Fruit fly (Drosophila melanogaster): Measurements from ENCODE around the gene Eato.
A peak's percentile ranks its signal among the peaks of the same experiment; 100 is the strongest.

The Eato gene

DNA sequence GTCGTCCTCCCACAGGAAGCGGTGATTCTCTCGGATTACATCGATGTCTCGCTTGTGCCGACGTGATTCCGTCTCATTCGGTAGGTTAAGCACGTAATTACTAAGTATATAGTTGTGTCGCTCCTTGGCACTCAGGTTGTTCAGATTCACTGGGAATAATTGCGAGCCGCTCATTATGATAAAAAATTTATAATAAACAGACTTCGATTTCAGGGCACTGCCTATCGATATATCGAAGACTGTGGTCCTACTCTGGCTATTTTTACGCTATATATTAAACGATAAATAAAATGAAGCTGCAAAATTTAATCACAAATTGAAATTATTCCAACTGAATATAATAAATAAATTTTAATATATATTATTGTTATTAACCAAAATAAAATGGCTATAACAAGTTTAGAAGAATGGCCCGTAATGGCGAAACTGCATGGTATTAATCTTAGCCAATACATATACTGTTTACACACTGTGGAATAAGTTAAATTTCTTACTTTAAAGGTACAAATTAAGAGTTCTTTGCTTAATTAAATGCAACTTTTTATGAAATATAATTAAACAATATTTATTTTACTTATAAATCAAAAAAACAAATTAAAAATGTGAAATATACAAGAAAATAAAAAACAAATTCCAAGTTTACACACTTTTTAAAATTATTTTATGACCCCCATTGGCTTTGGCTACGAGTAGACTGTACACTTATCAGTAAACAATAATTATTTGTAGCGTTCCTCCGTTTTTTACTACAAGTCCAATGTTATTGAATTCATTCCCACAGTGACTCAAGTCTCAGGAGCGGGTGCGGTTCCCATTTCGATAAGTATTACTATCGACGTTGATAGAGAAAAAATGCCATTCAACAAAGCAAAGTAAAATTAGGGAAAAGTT is at the start of gene Eato:
TSS of gene Eato (plus strand) at position 821 of the 891 bp plus-strand sequence.
- TF ChIP-seq noc (tag; optimal IDR thresholded peaks at IDR 0.05) = no peak

DNA sequence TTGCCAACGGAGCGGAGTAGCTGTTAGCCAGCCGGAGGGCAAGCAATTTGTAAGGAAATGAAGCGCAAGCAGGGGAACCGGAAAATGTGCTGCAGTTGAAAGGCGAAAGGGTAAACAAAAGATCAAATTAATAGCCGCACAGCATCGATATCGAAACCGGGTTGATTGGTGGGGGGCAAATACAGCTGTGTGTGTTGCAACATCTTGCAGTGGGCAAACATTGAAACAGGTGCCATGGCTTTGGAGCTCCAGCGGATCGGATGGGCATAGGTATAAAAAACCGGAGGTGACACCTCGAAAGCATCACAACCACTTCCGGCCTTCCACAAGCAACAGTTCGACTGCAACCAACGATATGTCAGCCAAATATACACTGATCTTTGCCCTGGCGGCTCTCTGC is 48.0 kb upstream of the Eato start, which contains the start of gene nur:
TSS of gene nur (plus strand) at position 301 of the 400 bp plus-strand sequence.
- TF ChIP-seq noc (tag; optimal IDR thresholded peaks at IDR 0.05) = no peak

- TF ChIP-seq noc (tag; optimal IDR thresholded peaks at IDR 0.05) = no peak
Observed at dm6 chr2L:13746652-13747051, 37.2 kb upstream of the Eato start, which contains the start of gene TM9SF4. Gene TM9SF4, plus strand, starts transcription at chr2L:13746952.

- TF ChIP-seq noc (tag; optimal IDR thresholded peaks at IDR 0.05) = no peak
Observed at dm6 chr2L:13763144-13763543, 20.7 kb upstream of the Eato start.

- TF ChIP-seq noc (tag; optimal IDR thresholded peaks at IDR 0.05) = no peak
Observed at dm6 chr2L:13770884-13771283, 13.0 kb upstream of the Eato start.

DNA sequence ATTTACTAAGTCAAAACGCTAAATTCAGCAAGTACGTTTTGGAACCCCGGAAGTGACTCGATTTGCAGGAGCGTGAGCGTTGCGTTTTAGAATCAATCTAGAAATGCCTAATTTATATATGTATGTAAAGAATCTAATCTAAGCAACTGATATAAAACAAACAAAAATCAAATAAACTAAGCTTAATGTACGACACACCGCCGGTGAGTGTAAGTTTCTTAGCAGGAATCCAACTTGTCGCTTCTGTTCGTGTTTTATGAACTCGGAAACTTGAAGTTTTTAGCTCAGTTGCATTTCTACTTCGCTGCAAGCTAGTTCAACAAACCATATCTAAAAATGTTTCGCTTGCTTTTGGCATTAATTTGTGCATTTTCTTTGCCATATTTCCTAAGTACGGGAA is 10.2 kb upstream of the Eato start, which contains the start of gene CG43376:
TSS of gene CG43376 (plus strand) at position 301 of the 400 bp plus-strand sequence.
- no peak for TF ChIP-seq noc (tag; optimal IDR thresholded peaks at IDR 0.05)

DNA sequence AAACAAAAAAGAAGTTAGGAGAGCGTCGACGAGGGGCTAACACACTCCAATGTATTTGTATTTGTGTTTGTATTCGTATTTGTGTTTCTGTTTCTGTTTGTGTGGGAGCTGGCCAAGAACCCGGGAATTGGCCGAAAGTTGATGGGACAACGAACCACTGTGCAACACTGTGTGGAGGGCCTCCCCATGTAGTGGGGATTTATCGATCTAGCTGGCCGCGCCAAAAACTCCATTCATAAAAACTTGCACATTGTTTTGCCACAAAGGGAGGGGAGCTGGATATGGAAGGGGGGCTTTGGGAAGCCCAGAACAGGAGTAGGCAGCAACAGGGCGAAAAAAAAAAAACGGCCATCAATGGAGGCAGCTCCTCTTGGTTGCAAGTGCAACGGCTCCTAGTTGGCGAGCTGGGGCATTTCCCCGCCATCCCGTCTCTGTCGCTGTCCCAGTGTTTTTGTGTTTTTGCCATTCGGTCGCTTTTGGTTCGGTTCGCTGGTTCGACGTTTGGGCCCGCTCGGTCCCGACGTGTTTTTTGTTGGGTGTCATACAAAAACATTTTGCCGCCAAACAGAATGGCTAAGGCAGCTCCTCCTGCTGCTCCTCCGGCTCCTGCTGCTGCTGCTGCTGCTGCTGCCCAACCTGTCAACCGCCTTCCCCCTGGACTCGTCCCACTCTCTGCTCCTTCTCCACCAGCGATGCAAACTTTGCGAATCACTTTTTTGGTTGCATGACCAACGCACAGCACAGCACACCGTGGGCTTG is 6.8 kb upstream of the Eato start:
- no peak for TF ChIP-seq noc (tag; optimal IDR thresholded peaks at IDR 0.05)

DNA sequence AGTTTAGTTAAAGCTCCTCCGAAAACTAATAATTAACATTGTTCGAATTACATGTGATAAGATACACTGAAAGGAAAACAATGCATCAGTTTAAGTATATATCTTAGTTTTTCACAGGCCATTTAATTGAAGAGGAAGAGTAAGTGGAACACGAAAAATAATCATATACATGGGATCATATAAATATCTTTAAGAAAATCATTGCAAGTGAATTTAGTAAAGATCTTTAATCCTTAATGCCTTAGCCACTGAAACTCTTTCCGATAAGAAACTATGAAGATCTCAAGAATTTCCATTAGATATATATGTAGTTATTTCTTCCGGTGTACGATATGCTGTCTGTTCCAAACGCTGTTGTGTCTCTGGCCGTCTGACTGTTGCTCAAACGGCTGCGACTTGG is 5.2 kb upstream of the Eato start:
- TF ChIP-seq noc (tag; optimal IDR thresholded peaks at IDR 0.05) = no peak

DNA sequence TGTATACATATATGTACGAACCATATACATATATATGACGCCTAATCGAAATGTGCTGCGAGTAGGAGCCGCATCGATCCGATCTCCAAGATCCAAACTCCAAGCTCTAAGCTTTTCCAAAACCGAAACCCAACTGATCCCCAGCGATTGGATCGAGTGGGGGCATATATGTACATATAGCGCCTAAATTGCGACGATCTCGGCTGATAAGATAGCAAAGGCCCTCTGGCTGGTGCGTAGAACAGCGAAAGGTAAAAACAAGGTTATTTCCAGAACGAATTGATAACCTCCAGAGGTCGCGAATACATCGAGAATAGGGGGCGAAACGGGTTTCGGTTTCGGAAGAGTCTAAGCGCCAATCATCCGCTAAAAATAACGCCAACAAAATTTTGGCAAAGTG is 4.7 kb upstream of the Eato start:
- TF ChIP-seq noc (tag; optimal IDR thresholded peaks at IDR 0.05) = no peak

DNA sequence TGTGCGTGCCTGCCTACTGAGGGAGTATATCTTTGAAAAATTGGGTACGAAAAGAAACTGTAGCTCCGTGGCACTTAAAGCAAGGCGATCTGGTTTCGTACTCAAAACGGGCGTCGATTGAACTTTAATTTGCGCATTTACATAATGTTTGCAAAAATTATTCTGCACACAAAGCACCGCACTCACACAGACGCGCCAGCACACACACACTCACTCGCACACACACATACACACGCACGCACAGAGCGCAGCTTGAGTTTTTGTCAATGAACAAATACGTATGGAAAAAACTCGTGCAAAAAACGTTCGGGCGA is 4.1 kb upstream of the Eato start:
- TF ChIP-seq noc (tag; optimal IDR thresholded peaks at IDR 0.05) = no peak

DNA sequence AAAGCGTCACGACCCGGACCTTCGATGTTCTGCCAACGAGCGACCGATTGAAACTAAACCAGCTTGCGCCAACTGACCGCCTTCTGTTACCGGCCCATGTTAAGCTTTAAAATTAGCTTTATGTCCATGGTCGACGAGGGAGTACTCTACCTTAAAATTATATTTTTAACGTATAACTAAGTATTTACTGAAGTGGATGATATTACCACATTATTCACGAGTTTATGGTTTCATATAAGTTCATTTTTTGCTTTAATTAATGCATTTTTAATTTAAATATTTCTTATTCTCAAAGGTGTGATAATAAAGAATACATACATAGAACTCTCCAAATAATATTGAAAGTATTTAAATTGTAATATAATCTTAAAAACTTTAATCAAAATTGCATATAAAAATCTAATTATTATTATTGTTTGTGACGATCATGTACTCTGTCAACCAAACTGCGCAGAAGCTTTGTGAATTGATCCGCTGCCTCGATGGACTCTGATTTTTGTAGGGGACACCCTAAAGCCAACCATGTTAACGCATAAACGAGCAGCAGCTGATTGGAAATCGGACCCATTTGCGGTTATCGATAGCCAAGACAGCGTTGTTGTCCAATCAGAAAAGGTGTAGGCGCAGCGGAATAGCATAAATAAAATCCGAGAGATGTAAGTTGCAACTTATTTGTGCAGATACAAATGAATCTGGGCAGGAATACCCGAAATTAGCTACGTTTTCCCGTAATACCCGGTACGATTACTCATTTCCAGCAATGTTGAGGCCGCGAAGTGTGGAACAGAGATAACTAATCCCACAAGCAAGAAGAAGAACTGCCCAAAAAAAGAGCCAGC is 3.6 kb upstream of the Eato start, which contains the start of the genes CG9008 and p38b:
TSS of gene CG9008 (minus strand) at position 57 of the 839 bp plus-strand sequence.
TSS of gene p38b (plus strand) at position 581 of the 839 bp plus-strand sequence.
- TF ChIP-seq noc (tag; optimal IDR thresholded peaks at IDR 0.05) = peak; percentile 92

DNA sequence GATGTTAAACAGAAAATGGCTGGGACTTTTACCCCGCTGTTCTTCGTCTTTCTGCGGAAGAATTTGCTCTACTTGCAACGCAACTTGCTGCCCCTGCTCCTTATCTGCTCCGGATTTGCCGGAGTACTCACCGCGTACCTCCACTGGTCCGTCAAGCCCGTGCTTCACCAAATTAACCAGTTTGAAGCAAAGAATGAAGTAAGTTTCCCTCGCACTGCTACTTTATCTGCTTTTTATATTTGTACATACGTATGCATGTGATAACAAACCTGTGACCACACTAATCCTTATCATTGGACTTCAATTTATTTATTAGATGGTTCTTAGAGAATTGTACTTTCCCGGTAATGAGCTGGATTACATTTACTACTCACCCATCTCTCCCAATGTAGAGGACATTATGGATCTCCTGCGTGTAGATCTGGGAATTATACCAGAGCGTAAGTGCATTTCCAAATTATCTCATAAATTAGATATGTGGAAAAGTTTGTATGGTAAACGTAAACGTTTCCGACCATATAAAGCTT is 334 bp downstream of the Eato start, which contains the start of gene CG16890:
TSS of gene CG16890 (minus strand) at position 184 of the 527 bp plus-strand sequence.
- TF ChIP-seq noc (tag; optimal IDR thresholded peaks at IDR 0.05) = peak; percentile 10

DNA sequence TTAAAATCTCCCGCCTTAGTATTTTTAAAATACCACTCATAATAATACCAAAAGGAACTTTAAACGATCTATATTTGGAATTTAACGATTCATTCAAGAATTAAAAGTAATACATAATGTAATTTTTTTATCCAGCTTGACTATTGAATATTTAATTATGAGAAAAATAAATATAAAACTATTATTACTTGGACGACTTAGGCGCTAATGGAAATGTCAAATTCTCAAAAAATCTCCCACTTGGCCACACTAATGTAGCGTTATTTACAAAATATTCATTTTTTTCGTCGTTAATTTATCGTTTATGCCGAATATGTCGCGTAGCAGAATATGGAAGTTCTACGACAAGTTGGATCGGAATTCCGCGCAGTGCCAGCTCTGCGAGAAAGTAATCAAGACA is 6.8 kb downstream of the Eato start, which contains the start of gene CG16863:
TSS of gene CG16863 (plus strand) at position 245 of the 400 bp plus-strand sequence.
- no peak for TF ChIP-seq noc (tag; optimal IDR thresholded peaks at IDR 0.05)

DNA sequence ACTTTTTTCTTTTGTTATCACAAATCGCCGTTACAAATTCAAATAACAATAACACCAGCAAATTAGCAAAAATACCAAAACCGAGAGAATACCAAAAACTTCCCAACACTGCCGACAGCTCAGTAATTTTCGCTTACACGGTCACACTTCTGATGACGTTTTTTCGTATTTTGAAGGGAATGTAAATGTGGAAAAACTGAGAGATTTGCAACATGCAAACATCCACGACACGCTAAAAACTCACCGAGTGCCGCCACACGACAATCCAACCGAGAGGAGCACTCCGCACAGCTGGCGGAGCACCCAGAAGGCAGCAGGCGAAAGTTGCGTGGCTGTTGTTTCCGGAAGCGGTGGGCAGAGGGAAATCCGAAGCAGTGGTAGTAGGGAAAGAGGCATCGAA is 9.5 kb downstream of the Eato start, which contains the start of gene Sec71:
TSS of gene Sec71 (plus strand) at position 117 of the 400 bp plus-strand sequence.
- no peak for TF ChIP-seq noc (tag; optimal IDR thresholded peaks at IDR 0.05)

dm6 chr2L:13801166-13801565 is 17.3 kb downstream of the Eato start:
- TF ChIP-seq noc (tag; optimal IDR thresholded peaks at IDR 0.05) = peak; percentile 46

All from whole organism, larva.